Worm (Caenorhabditis elegans) whole organism, young adult: ENCODE data around the gene T10C6.15.

Experiments used
- B0035.1 ChIP-seq: sonication (generic microtip); optimal IDR thresholded peaks from 2 replicates; lab custom pipeline; 2016; ENCODE audit warnings: missing genetic modification characterization, mild to moderate bottlenecking, missing compliant biosample characterization, missing genotype, missing genetic modification reagents
- B0261.1 ChIP-seq: sonication (generic microtip); optimal IDR thresholded peaks from 2 replicates; lab custom pipeline; 2016; ENCODE audit warnings: mild to moderate bottlenecking, missing genetic modification characterization, moderate library complexity, missing compliant biosample characterization
- F22D6.2 ChIP-seq: sonication (generic microtip); optimal IDR thresholded peaks from 2 replicates; lab custom pipeline; 2016; ENCODE audit warnings: mild to moderate bottlenecking, missing genetic modification characterization, missing compliant biosample characterization
- F33H1.4 ChIP-seq: fragments of 200-800 bp; sonication (Bioruptor generic); IDR thresholded peaks from 2 replicates; pipeline ENCODE4 v1.3.6; 2022; ENCODE audit warnings: missing genetic modification reagents, missing genetic modification characterization, missing compliant biosample characterization
- F37B4.10 ChIP-seq: fragments of 200-800 bp; sonication (Bioruptor generic); IDR thresholded peaks from 2 replicates; pipeline ENCODE4 v1.3.6; 2022; ENCODE audit warnings: missing genetic modification characterization, missing compliant biosample characterization
- K12H6.12 ChIP-seq: fragments of 200-800 bp; sonication (Bioruptor generic); optimal IDR thresholded peaks from 2 replicates; lab custom pipeline; 2018; ENCODE audit warnings: mild to moderate bottlenecking, missing genetic modification characterization, missing compliant biosample characterization
- T07F8.4 ChIP-seq: sonication (generic microtip); optimal IDR thresholded peaks from 2 replicates; lab custom pipeline; 2016; ENCODE audit warnings: mild to moderate bottlenecking, missing genetic modification characterization, moderate library complexity, missing compliant biosample characterization
- Y53F4B.3 ChIP-seq: fragments of 200-800 bp; sonication (Bioruptor generic); IDR thresholded peaks from 2 replicates; pipeline ENCODE4 v1.3.6; 2022; ENCODE audit warnings: missing genetic modification reagents, missing genetic modification characterization, missing compliant biosample characterization
- Y56A3A.18 ChIP-seq: fragments of 200-800 bp; sonication (Bioruptor generic); IDR thresholded peaks from 2 replicates; pipeline ENCODE4 v1.3.6; 2022; ENCODE audit warnings: missing genetic modification reagents, missing genetic modification characterization, missing compliant biosample characterization
- Y67H2A.10 ChIP-seq: fragments of 200-800 bp; sonication (Bioruptor generic); conservative IDR thresholded peaks from 2 replicates; pipeline ENCODE4 v1.3.6; 2022; ENCODE audit warnings: missing genetic modification reagents, missing genetic modification characterization, missing compliant biosample characterization
- Y95B8A.8 ChIP-seq: fragments of 200-800 bp; sonication (Bioruptor generic); IDR thresholded peaks from 2 replicates; pipeline ENCODE4 v1.3.6; 2022; ENCODE audit warnings: missing genetic modification reagents, missing genetic modification characterization, missing compliant biosample characterization
- aptf-3 ChIP-seq: fragments of 200-800 bp; sonication (Bioruptor generic); IDR thresholded peaks from 2 replicates; pipeline ENCODE4 v1.3.6; 2022; ENCODE audit warnings: missing genetic modification characterization, missing compliant biosample characterization
- attf-3 ChIP-seq: fragments of 200-800 bp; sonication (Bioruptor generic); conservative IDR thresholded peaks from 2 replicates; pipeline ENCODE4 v1.3.6; 2022; ENCODE audit warnings: missing genetic modification reagents, missing genetic modification characterization, missing compliant biosample characterization
- attf-6 ChIP-seq: fragments of 200-800 bp; sonication (Bioruptor generic); IDR thresholded peaks from 2 replicates; pipeline ENCODE4 v1.3.6; 2022; ENCODE audit warnings: missing genetic modification reagents, missing genetic modification characterization, missing compliant biosample characterization
- ccch-3 ChIP-seq: fragments of 200-800 bp; sonication (Bioruptor generic); optimal IDR thresholded peaks from 2 replicates; lab custom pipeline; 2018; ENCODE audit warnings: mild to moderate bottlenecking, missing genetic modification characterization, missing compliant biosample characterization
- ceh-40 ChIP-seq: fragments of 200-800 bp; sonication (Bioruptor generic); IDR thresholded peaks from 2 replicates; pipeline ENCODE4 v1.3.6; 2022; ENCODE audit warnings: missing genetic modification characterization, missing compliant biosample characterization
- chd-7 ChIP-seq: sonication (generic microtip); optimal IDR thresholded peaks from 2 replicates; lab custom pipeline; 2016; ENCODE audit warnings: mild to moderate bottlenecking, missing genetic modification characterization, moderate library complexity, missing compliant biosample characterization
- dpl-1 ChIP-seq: fragments of 150-350 bp; optimal IDR thresholded peaks from 2 replicates; lab custom pipeline; 2014; ENCODE audit warnings: missing biosample characterization, missing genetic modification reagents, missing genetic modification characterization
- efl-1 ChIP-seq: fragments of 150-350 bp; optimal IDR thresholded peaks from 2 replicates; lab custom pipeline; 2014; ENCODE audit warnings: missing biosample characterization, missing genetic modification reagents, missing genetic modification characterization
- egrh-3 ChIP-seq: fragments of 200-800 bp; sonication (Bioruptor generic); IDR thresholded peaks from 2 replicates; pipeline ENCODE4 v1.3.6; 2022; ENCODE audit warnings: missing genetic modification reagents, missing genetic modification characterization, missing compliant biosample characterization
- ekl-4 ChIP-seq: fragments of 200-800 bp; sonication (Bioruptor generic); IDR thresholded peaks from 2 replicates; pipeline ENCODE4 v1.3.6; 2022; ENCODE audit warnings: missing genetic modification reagents, missing genetic modification characterization, missing compliant biosample characterization
- ets-4 ChIP-seq: fragments of 200-800 bp; sonication (Bioruptor generic); optimal IDR thresholded peaks from 2 replicates; lab custom pipeline; 2018; ENCODE audit warnings: mild to moderate bottlenecking, missing genetic modification characterization, missing compliant biosample characterization
- him-1 ChIP-seq: sonication (generic microtip); optimal IDR thresholded peaks from 2 replicates; lab custom pipeline; 2016; ENCODE audit warnings: missing genotype, missing genetic modification reagents, missing genetic modification characterization, missing compliant biosample characterization
- hmg-20 ChIP-seq: fragments of 200-800 bp; sonication (Bioruptor generic); IDR thresholded peaks from 2 replicates; pipeline ENCODE4 v1.3.6; 2022; ENCODE audit warnings: missing genetic modification reagents, missing genetic modification characterization, missing compliant biosample characterization
- hrde-1 ChIP-seq: sonication (generic microtip); optimal IDR thresholded peaks from 2 replicates; lab custom pipeline; 2016; ENCODE audit warnings: missing genetic modification characterization, mild to moderate bottlenecking, missing compliant biosample characterization, moderate library complexity, missing genotype, missing genetic modification reagents, borderline replicate concordance
- hsf-1 ChIP-seq: fragments of 200-800 bp; sonication (Bioruptor generic); IDR thresholded peaks from 2 replicates; pipeline ENCODE4 v1.3.6; 2022; ENCODE audit warnings: missing genetic modification reagents, missing genetic modification characterization, missing compliant biosample characterization
- lin-35 ChIP-seq, 3 experiments: fragments of 150-350 bp in 2 of 3; sonication (generic microtip) in 1 of 3; optimal IDR thresholded peaks; 2 replicates each; lab custom pipeline; 2014 to 2018; ENCODE audit warnings: missing biosample characterization in 3 of 3, missing genetic modification characterization in 3 of 3, missing genetic modification reagents in 3 of 3
- lin-40 ChIP-seq: sonication (generic microtip); optimal IDR thresholded peaks from 2 replicates; lab custom pipeline; 2016; ENCODE audit warnings: missing genetic modification characterization, mild to moderate bottlenecking, missing compliant biosample characterization, missing genotype, missing genetic modification reagents
- madf-6 ChIP-seq: fragments of 200-800 bp; sonication (Bioruptor generic); IDR thresholded peaks from 2 replicates; pipeline ENCODE4 v1.3.6; 2022; ENCODE audit warnings: missing genetic modification reagents, missing genetic modification characterization, missing compliant biosample characterization
- madf-8 ChIP-seq: fragments of 200-800 bp; sonication (Bioruptor generic); conservative IDR thresholded peaks from 2 replicates; pipeline ENCODE4 v1.3.6; 2022; ENCODE audit warnings: missing genetic modification reagents, missing genetic modification characterization, missing compliant biosample characterization
- mel-28 ChIP-seq: sonication (generic microtip); optimal IDR thresholded peaks from 2 replicates; lab custom pipeline; 2016; ENCODE audit warnings: borderline replicate concordance, mild to moderate bottlenecking, missing genetic modification characterization, missing compliant biosample characterization
- nfya-1 ChIP-seq: sonication (generic microtip); optimal IDR thresholded peaks from 2 replicates; lab custom pipeline; 2017; ENCODE audit warnings: antibody characterized with exemption, missing compliant biosample characterization, missing genetic modification characterization, borderline replicate concordance; ENCODE audit not compliant: insufficient read depth
- nfya-2 ChIP-seq: fragments of 200-800 bp; sonication (Bioruptor generic); IDR thresholded peaks from 2 replicates; pipeline ENCODE4 v1.3.6; 2022; ENCODE audit warnings: missing genetic modification reagents, missing genetic modification characterization, missing compliant biosample characterization
- nhr-90 ChIP-seq: sonication (generic microtip); optimal IDR thresholded peaks from 2 replicates; lab custom pipeline; 2016; ENCODE audit warnings: missing genotype, mild to moderate bottlenecking, missing genetic modification characterization, missing compliant biosample characterization
- pbrm-1 ChIP-seq: fragments of 200-800 bp; sonication (Bioruptor generic); IDR thresholded peaks from 2 replicates; pipeline ENCODE4 v1.3.6; 2022; ENCODE audit warnings: missing genetic modification reagents, missing genetic modification characterization, missing compliant biosample characterization
- pha-4 ChIP-seq: fragments of 150-350 bp; sonication (generic microtip); optimal IDR thresholded peaks from 2 replicates; lab custom pipeline; 2014; ENCODE audit warnings: missing biosample characterization, missing genetic modification reagents, missing genetic modification characterization
- rcor-1 ChIP-seq: fragments of 200-800 bp; sonication (Bioruptor generic); IDR thresholded peaks from 2 replicates; pipeline ENCODE4 v1.3.6; 2022; ENCODE audit warnings: missing genetic modification reagents, missing genetic modification characterization, missing compliant biosample characterization
- sdz-38 ChIP-seq: sonication (generic microtip); optimal IDR thresholded peaks from 2 replicates; lab custom pipeline; 2016; ENCODE audit warnings: missing genotype, missing genetic modification characterization, missing compliant biosample characterization
- sea-2 ChIP-seq: fragments of 200-800 bp; sonication (Bioruptor generic); IDR thresholded peaks from 2 replicates; pipeline ENCODE4 v1.3.6; 2022; ENCODE audit warnings: missing genetic modification characterization, missing compliant biosample characterization
- tbp1 ChIP-seq: fragments of 200-800 bp; sonication (Bioruptor generic); optimal IDR thresholded peaks from 2 replicates; lab custom pipeline; 2018; ENCODE audit warnings: mild to moderate bottlenecking, missing genetic modification characterization, missing compliant biosample characterization
- xnd-1 ChIP-seq: sonication (generic microtip); optimal IDR thresholded peaks from 2 replicates; lab custom pipeline; 2016; ENCODE audit warnings: missing genotype, missing genetic modification reagents, missing genetic modification characterization, missing compliant biosample characterization
- ztf-28 ChIP-seq: fragments of 200-800 bp; sonication (Bioruptor generic); IDR thresholded peaks from 2 replicates; pipeline ENCODE4 v1.3.6; 2022; ENCODE audit warnings: missing genetic modification reagents, missing genetic modification characterization, missing compliant biosample characterization

Gene T10C6.15

DNA sequence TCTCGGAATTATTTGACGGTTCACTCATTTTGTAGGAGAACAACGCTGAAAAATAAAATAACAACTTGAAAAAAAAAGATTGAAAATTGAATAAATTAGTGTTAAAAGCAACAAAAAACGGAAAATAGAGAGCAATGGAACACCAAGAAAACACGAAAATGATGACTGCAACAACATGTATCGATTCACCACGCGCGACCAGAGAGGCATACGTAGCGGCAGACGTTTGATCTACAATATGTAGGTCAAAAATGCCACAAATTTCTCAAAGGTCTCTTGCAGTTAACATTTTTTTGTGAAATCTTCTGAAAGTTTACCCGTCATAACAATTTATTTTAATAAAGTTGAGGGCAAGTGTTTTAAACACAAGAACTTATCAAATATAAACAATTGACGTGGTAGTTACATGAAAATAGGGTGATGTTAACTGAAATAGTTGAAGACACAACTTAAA lies 11.3 kb upstream of the T10C6.15 start, which contains the start of gene F14H3.5 (continued):
- 0 out of 2 replicates have a peak, but pooled peaks have one; percentile 54 for TF ChIP-seq hsf-1 (GFP tag; lab: Robert Waterston, UW)

DNA sequence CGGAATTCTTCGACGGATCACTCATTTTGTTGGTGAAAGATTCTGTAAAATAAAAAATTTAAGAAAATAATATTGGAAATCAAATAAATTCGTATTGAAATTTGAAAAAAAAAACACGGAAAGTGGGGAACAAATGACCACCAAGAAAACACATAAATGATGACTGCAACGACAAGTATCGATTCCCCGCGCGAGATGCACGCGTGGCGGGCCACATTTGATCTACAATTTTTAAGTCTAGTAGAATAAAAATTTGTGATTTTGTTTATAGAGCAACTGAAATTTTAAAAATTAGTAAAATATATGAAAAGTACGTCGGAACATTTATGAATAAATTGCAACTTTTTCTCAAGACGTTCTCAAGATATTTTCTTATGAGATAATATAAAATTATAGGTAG lies 9.3 kb upstream of the T10C6.15 start, which contains the start of gene F14H3.4:
F14H3.4 (minus strand) TSS at position 42 of the 400 bp plus-strand sequence.
- no peak for TF ChIP-seq nfya-2 (GFP tag; lab: Robert Waterston, UW)
- no peak for TF ChIP-seq sdz-38 (tag; lab: Kevin White, UChicago)
- no peak for TF ChIP-seq lin-40 (tag; lab: Kevin White, UChicago)
- no peak for TF ChIP-seq F33H1.4 (GFP tag; lab: Robert Waterston, UW)
- no peak for TF ChIP-seq egrh-3 (GFP tag; lab: Robert Waterston, UW)
- TF ChIP-seq ztf-28 (GFP tag; lab: Robert Waterston, UW) = no peak
- TF ChIP-seq chd-7 = no peak
- TF ChIP-seq pbrm-1 = no peak
- TF ChIP-seq ccch-3 (GFP tag; lab: Kevin White, UChicago) = no peak
- no peak for TF ChIP-seq pha-4 (tag; lab: Kevin White, UChicago)
- no peak for TF ChIP-seq nfya-1 (tag; lab: Kevin White, UChicago)
- no peak for TF ChIP-seq B0261.1 (tag; lab: Kevin White, UChicago)
- no peak for TF ChIP-seq T07F8.4 (tag; lab: Kevin White, UChicago)
- TF ChIP-seq K12H6.12 = no peak
- TF ChIP-seq hrde-1 (tag; lab: Kevin White, UChicago) = no peak
- TF ChIP-seq madf-8 (GFP tag; lab: Robert Waterston, UW) = peak; percentile 69
- TF ChIP-seq attf-6 (GFP tag; lab: Robert Waterston, UW) = no peak
- no peak for TF ChIP-seq attf-3 (GFP tag; lab: Robert Waterston, UW)
- no peak for TF ChIP-seq lin-35 (GFP tag; optimal IDR thresholded peaks at IDR 0.05; lab: Kevin White, UChicago)
- TF ChIP-seq efl-1 (GFP tag; lab: Kevin White, UChicago) = peak; percentile 62
- TF ChIP-seq Y67H2A.10 = no peak
- peak; percentile 88 for TF ChIP-seq madf-6 (GFP tag; lab: Robert Waterston, UW)
- no peak for TF ChIP-seq aptf-3
- TF ChIP-seq ceh-40 = no peak
- no peak for TF ChIP-seq rcor-1 (GFP tag; lab: Robert Waterston, UW)
- peak; percentile 5 for TF ChIP-seq dpl-1 (GFP tag; lab: Kevin White, UChicago)
- no peak for TF ChIP-seq ekl-4
- no peak for TF ChIP-seq sea-2 (GFP tag; lab: Robert Waterston, UW)
- no peak for TF ChIP-seq Y53F4B.3 (GFP tag; lab: Robert Waterston, UW)
- TF ChIP-seq xnd-1 (tag; lab: Kevin White, UChicago) = peak; percentile 42

ce11 chrV:16053373-16053772 lies 7.6 kb upstream of the T10C6.15 start, which contains the start of gene F14H3.3:
Gene F14H3.3, minus strand, starts transcription at chrV:16053473.
- TF ChIP-seq ets-4 = no peak
- no peak for TF ChIP-seq him-1 (tag; lab: Kevin White, UChicago)
- no peak for TF ChIP-seq hmg-20 (GFP tag; lab: Robert Waterston, UW)
- no peak for TF ChIP-seq B0035.1 (tag; lab: Kevin White, UChicago)
- no peak for TF ChIP-seq tbp1
- no peak for TF ChIP-seq ceh-40
- no peak for TF ChIP-seq Y95B8A.8 (GFP tag; lab: Robert Waterston, UW)
- TF ChIP-seq F37B4.10 (GFP tag; lab: Robert Waterston, UW) = no peak
- no peak for TF ChIP-seq mel-28
- TF ChIP-seq F22D6.2 (tag; lab: Kevin White, UChicago) = no peak
- TF ChIP-seq Y56A3A.18 (GFP tag; lab: Robert Waterston, UW) = no peak
- TF ChIP-seq nhr-90 = no peak
- TF ChIP-seq, all 124 proteins: peak for 0
